Fruit fly (Drosophila melanogaster) whole organism, embryonic: ENCODE data around the gene CG32488.

Experiments
- CG10565 ChIP-seq: fragments of 200-800 bp; sonication (Bioruptor generic); optimal IDR thresholded peaks from 3 replicates; lab custom pipeline; 2016; ENCODE audit warnings: missing biosample characterization, mild to moderate bottlenecking, missing genetic modification characterization
- CG10654 ChIP-seq: fragments of 200-800 bp; sonication (Bioruptor generic); optimal IDR thresholded peaks from 2 replicates; lab custom pipeline; 2016; ENCODE audit warnings: missing biosample characterization, missing genetic modification characterization
- CG12236 ChIP-seq: fragments of 200-800 bp; sonication (Bioruptor generic); optimal IDR thresholded peaks from 2 replicates; lab custom pipeline; 2016; ENCODE audit warnings: missing biosample characterization, missing genetic modification characterization
- CG12391 ChIP-seq: fragments of 200-800 bp; sonication (Bioruptor generic); optimal IDR thresholded peaks from 3 replicates; lab custom pipeline; 2018; ENCODE audit warnings: missing biosample characterization, mild to moderate bottlenecking, missing genetic modification characterization, moderate library complexity
- CG16863 ChIP-seq: fragments of 200-800 bp; sonication (Bioruptor generic); optimal IDR thresholded peaks from 3 replicates; lab custom pipeline; 2016; ENCODE audit warnings: missing biosample characterization, missing genetic modification characterization
- CG17186 ChIP-seq: fragments of 200-800 bp; sonication (Bioruptor generic); optimal IDR thresholded peaks from 3 replicates; lab custom pipeline; 2017; ENCODE audit warnings: missing biosample characterization, missing genetic modification reagents, missing genetic modification characterization
- CG17829 ChIP-seq: fragments of 200-800 bp; optimal IDR thresholded peaks from 2 replicates; lab custom pipeline; 2019; ENCODE audit warnings: missing biosample characterization, mild to moderate bottlenecking, missing genetic modification characterization, moderate library complexity
- CG18599 ChIP-seq: fragments of 200-800 bp; sonication (Bioruptor generic); optimal IDR thresholded peaks from 3 replicates; lab custom pipeline; 2017; ENCODE audit warnings: missing biosample characterization, missing genetic modification characterization, mild to moderate bottlenecking, moderate library complexity, missing genetic modification reagents
- CG2678 ChIP-seq: fragments of 200-800 bp; sonication (Bioruptor generic); optimal IDR thresholded peaks from 3 replicates; lab custom pipeline; 2019; ENCODE audit warnings: missing biosample characterization, mild to moderate bottlenecking, missing genetic modification characterization, moderate library complexity
- CG3065 ChIP-seq: fragments of 200-800 bp; sonication (Bioruptor generic); optimal IDR thresholded peaks from 2 replicates; lab custom pipeline; 2016; ENCODE audit warnings: missing biosample characterization, missing genetic modification characterization
- CG31388 ChIP-seq: fragments of 200-800 bp; sonication (Bioruptor generic); optimal IDR thresholded peaks from 2 replicates; lab custom pipeline; 2016; ENCODE audit warnings: missing biosample characterization, missing genetic modification characterization
- CG31441 ChIP-seq: fragments of 200-800 bp; sonication (Bioruptor generic); IDR thresholded peaks from 2 replicates; pipeline ENCODE4 v1.3.6; 2022; ENCODE audit warnings: missing biosample characterization, missing genetic modification characterization
- CG34422 ChIP-seq: fragments of 200-800 bp; sonication (Bioruptor generic); IDR thresholded peaks from 3 replicates; pipeline ENCODE4 v1.3.6; 2022; ENCODE audit warnings: missing biosample characterization, missing genetic modification characterization
- CG4328 ChIP-seq: fragments of 200-800 bp; sonication (Bioruptor generic); optimal IDR thresholded peaks from 3 replicates; lab custom pipeline; 2017; ENCODE audit warnings: missing biosample characterization, missing genetic modification reagents, missing genetic modification characterization
- CG6689 ChIP-seq: fragments of 200-800 bp; sonication (Bioruptor generic); IDR thresholded peaks from 2 replicates; pipeline ENCODE4 v1.3.6; 2022; ENCODE audit warnings: missing biosample characterization, missing genetic modification characterization
- CG6791 ChIP-seq: fragments of 200-800 bp; sonication (Bioruptor generic); IDR thresholded peaks from 3 replicates; pipeline ENCODE4 v1.3.6; 2022; ENCODE audit warnings: missing biosample characterization, missing genetic modification characterization; ENCODE audit not compliant: partially characterized antibody
- CG7271 ChIP-seq: fragments of 200-800 bp; sonication (Bioruptor generic); optimal IDR thresholded peaks from 2 replicates; lab custom pipeline; 2018; ENCODE audit warnings: missing biosample characterization, mild to moderate bottlenecking, missing genetic modification characterization, moderate library complexity
- CG8281 ChIP-seq: fragments of 200-800 bp; sonication (Bioruptor generic); optimal IDR thresholded peaks from 2 replicates; lab custom pipeline; 2018; ENCODE audit warnings: missing biosample characterization, mild to moderate bottlenecking, missing genetic modification characterization, moderate library complexity
- Dbx ChIP-seq: fragments of 200-800 bp; sonication (Bioruptor generic); IDR thresholded peaks from 3 replicates; pipeline ENCODE4 v1.3.6; 2022; ENCODE audit warnings: missing biosample characterization, missing genetic modification characterization
- Dfd ChIP-seq, 2 experiments: fragments of >200 bp; optimal IDR thresholded peaks; 2 replicates each; lab custom pipeline; 2017; ENCODE audit warnings: missing biosample characterization in 2 of 2, missing genetic modification characterization in 2 of 2
- E2f2 ChIP-seq: fragments of 200-800 bp; sonication (Bioruptor generic); IDR thresholded peaks from 2 replicates; pipeline ENCODE4 v1.3.6; 2022; ENCODE audit warnings: missing biosample characterization, missing genetic modification characterization
- HmgZ ChIP-seq: fragments of 200-800 bp; sonication (Bioruptor generic); optimal IDR thresholded peaks from 2 replicates; lab custom pipeline; 2018; ENCODE audit warnings: missing biosample characterization, mild to moderate bottlenecking, missing genetic modification characterization
- Hsf ChIP-seq: fragments of 200-800 bp; sonication (Bioruptor generic); optimal IDR thresholded peaks from 3 replicates; lab custom pipeline; 2016; ENCODE audit warnings: missing biosample characterization, missing genetic modification characterization
- MTF-1 ChIP-seq: fragments of 200-800 bp; sonication (Bioruptor generic); optimal IDR thresholded peaks from 2 replicates; lab custom pipeline; 2018; ENCODE audit warnings: missing biosample characterization, mild to moderate bottlenecking, missing genetic modification characterization, borderline replicate concordance
- Mrtf ChIP-seq: fragments of 200-800 bp; sonication (Bioruptor generic); IDR thresholded peaks from 3 replicates; pipeline ENCODE4 v1.3.6; 2022; ENCODE audit warnings: missing biosample characterization, missing genetic modification characterization
- Neu2 ChIP-seq: fragments of 200-800 bp; sonication (Bioruptor generic); optimal IDR thresholded peaks from 3 replicates; lab custom pipeline; 2016; ENCODE audit warnings: missing biosample characterization, missing genetic modification characterization, borderline replicate concordance
- Poxn ChIP-seq: fragments of 200-800 bp; sonication (Bioruptor generic); IDR thresholded peaks from 2 replicates; pipeline ENCODE4 v1.3.6; 2022; ENCODE audit warnings: missing biosample characterization, missing genetic modification characterization
- Rx ChIP-seq: fragments of 200-800 bp; sonication (Bioruptor generic); IDR thresholded peaks from 2 replicates; pipeline ENCODE4 v1.3.6; 2022; ENCODE audit warnings: missing biosample characterization, missing genetic modification characterization
- Side ChIP-seq: fragments of 200-800 bp; sonication (Bioruptor generic); optimal IDR thresholded peaks from 2 replicates; lab custom pipeline; 2016; ENCODE audit warnings: missing biosample characterization, missing genetic modification characterization
- Tbp ChIP-seq: fragments of >200 bp; optimal IDR thresholded peaks from 2 replicates; lab custom pipeline; 2018; ENCODE audit warnings: missing biosample characterization, missing genetic modification characterization
- bigmax ChIP-seq: fragments of 200-800 bp; sonication (Bioruptor generic); optimal IDR thresholded peaks from 2 replicates; lab custom pipeline; 2018; ENCODE audit warnings: missing biosample characterization, mild to moderate bottlenecking, missing genetic modification characterization
- chinmo ChIP-seq: fragments of 200-800 bp; sonication (Bioruptor generic); IDR thresholded peaks from 4 replicates; pipeline ENCODE4 v1.3.6; 2022; ENCODE audit warnings: missing biosample characterization, missing genetic modification characterization; ENCODE audit not compliant: partially characterized antibody
- chm ChIP-seq: fragments of 200-800 bp; sonication (Bioruptor generic); IDR thresholded peaks from 2 replicates; pipeline ENCODE4 v1.3.6; 2022; ENCODE audit warnings: missing biosample characterization, missing genetic modification characterization
- crol ChIP-seq: fragments of 200-800 bp; sonication (Bioruptor generic); IDR thresholded peaks from 2 replicates; pipeline ENCODE4 v1.3.6; 2022; ENCODE audit warnings: missing biosample characterization, missing genetic modification characterization
- dimm ChIP-seq: fragments of 200-800 bp; sonication (Bioruptor generic); IDR thresholded peaks from 2 replicates; pipeline ENCODE4 v1.3.6; 2022; ENCODE audit warnings: missing biosample characterization, missing genetic modification characterization
- dpn ChIP-seq, 2 experiments: fragments of 200-800 bp; sonication (Bioruptor generic); optimal IDR thresholded peaks; 3 replicates each; lab custom pipeline; 2016; ENCODE audit warnings: missing biosample characterization in 2 of 2, missing genetic modification characterization in 2 of 2
- exex ChIP-seq: fragments of 200-800 bp; sonication (Bioruptor generic); optimal IDR thresholded peaks from 4 replicates; lab custom pipeline; 2018; ENCODE audit warnings: missing biosample characterization, mild to moderate bottlenecking, missing genetic modification characterization, moderate library complexity
- gcm2 ChIP-seq: fragments of 200-800 bp; sonication (Bioruptor generic); optimal IDR thresholded peaks from 2 replicates; lab custom pipeline; 2016; ENCODE audit warnings: missing biosample characterization, missing genetic modification characterization
- ind ChIP-seq: fragments of 200-800 bp; sonication (Bioruptor generic); optimal IDR thresholded peaks from 3 replicates; lab custom pipeline; 2016; ENCODE audit warnings: missing biosample characterization, missing genetic modification characterization
- lov ChIP-seq, 2 experiments: fragments of 200-800 bp in 1 of 2; fragments of >200 bp in 1 of 2; sonication (Bioruptor generic) in 1 of 2; IDR thresholded peaks in 1 of 2; optimal IDR thresholded peaks in 1 of 2; 2 replicates in 1 of 2; 3 replicates in 1 of 2; pipeline versions ENCODE4 v1.3.6 to Lab custom; 2017 to 2022; ENCODE audit warnings: missing biosample characterization in 1 of 2, missing genetic modification characterization in 1 of 2
- mam ChIP-seq: fragments of 200-800 bp; sonication (Bioruptor generic); optimal IDR thresholded peaks from 3 replicates; lab custom pipeline; 2016; ENCODE audit warnings: missing biosample characterization, missing genetic modification characterization
- nau ChIP-seq: fragments of 200-800 bp; sonication (Bioruptor generic); optimal IDR thresholded peaks from 3 replicates; lab custom pipeline; 2017; ENCODE audit warnings: missing biosample characterization, mild to moderate bottlenecking, missing genetic modification characterization, missing genetic modification reagents
- nerfin-2 ChIP-seq: fragments of 200-800 bp; sonication (Bioruptor generic); IDR thresholded peaks from 2 replicates; pipeline ENCODE4 v1.3.6; 2022; ENCODE audit warnings: missing biosample characterization, missing genetic modification characterization; ENCODE audit not compliant: partially characterized antibody
- pb ChIP-seq: fragments of 200-800 bp; sonication (Bioruptor generic); optimal IDR thresholded peaks from 3 replicates; lab custom pipeline; 2016; ENCODE audit warnings: missing biosample characterization, missing genetic modification characterization
- salm ChIP-seq: fragments of 200-800 bp; sonication (Bioruptor generic); optimal IDR thresholded peaks from 2 replicates; lab custom pipeline; 2018; ENCODE audit warnings: missing biosample characterization, mild to moderate bottlenecking, missing genetic modification characterization
- sisA ChIP-seq: fragments of 200-800 bp; sonication (Bioruptor generic); IDR thresholded peaks from 2 replicates; pipeline ENCODE4 v1.3.6; 2022; ENCODE audit warnings: missing biosample characterization, missing genetic modification characterization
- trem ChIP-seq: fragments of 200-800 bp; optimal IDR thresholded peaks from 3 replicates; lab custom pipeline; 2019; ENCODE audit warnings: missing biosample characterization, mild to moderate bottlenecking, missing genetic modification characterization, moderate library complexity
- unpg ChIP-seq: fragments of 200-800 bp; sonication (Bioruptor generic); optimal IDR thresholded peaks from 3 replicates; lab custom pipeline; 2018; ENCODE audit warnings: missing biosample characterization, mild to moderate bottlenecking, missing genetic modification characterization, moderate library complexity

CG32488 gene

dm6 chr3L:3042150-3043049, 26.5 kb upstream of the CG32488 start, which contains the start of gene Prx4 (continued):
- TF ChIP-seq gcm2 (GFP tag; lab: Kevin White, UChicago): no peak
- no peak for TF ChIP-seq lov (optimal IDR thresholded peaks at IDR 0.05; lab: Kevin White, UChicago)
- no peak for TF ChIP-seq lov (GFP tag; IDR thresholded peaks at IDR 0.05; lab: Robert Waterston, UW)
- TF ChIP-seq MTF-1 (GFP tag; lab: Kevin White, UChicago): peak; percentile 43
- peak; percentile 66 for TF ChIP-seq CG12391
- no peak for TF ChIP-seq nerfin-2 (GFP tag; lab: Robert Waterston, UW)
- no peak for TF ChIP-seq Dfd (GFP tag; optimal IDR thresholded peaks at IDR 0.05; lab: Kevin White, UChicago)
- no peak for TF ChIP-seq pb (GFP tag; lab: Kevin White, UChicago)
- TF ChIP-seq crol (GFP tag; lab: Robert Waterston, UW): no peak
- peak; percentile 47 for TF ChIP-seq CG8281 (tag; lab: Kevin White, UChicago)
- no peak for TF ChIP-seq CG17186 (GFP tag; lab: Kevin White, UChicago)
- TF ChIP-seq CG16863: no peak
- TF ChIP-seq CG17829 (tag; lab: Kevin White, UChicago): peak; percentile 60
- no peak for TF ChIP-seq bigmax (GFP tag; lab: Kevin White, UChicago)
- peak; percentile 39 for TF ChIP-seq CG10654 (GFP tag; lab: Kevin White, UChicago)
- peak; percentile 69 for TF ChIP-seq chm
- no peak for TF ChIP-seq Tbp (GFP tag; lab: Kevin White, UChicago)
- peak; percentile 44 for TF ChIP-seq Hsf (GFP tag; lab: Kevin White, UChicago)
- TF ChIP-seq CG6689: peak; percentile 82
- peak; percentile 74 for TF ChIP-seq CG34422 (GFP tag; lab: Robert Waterston, UW)
- TF ChIP-seq sisA (GFP tag; lab: Robert Waterston, UW): peak; percentile 86
- peak; percentile 76 for TF ChIP-seq CG31441
- peak; percentile 75 for TF ChIP-seq Mrtf (GFP tag; lab: Robert Waterston, UW)
- no peak for TF ChIP-seq CG10565 (GFP tag; lab: Kevin White, UChicago)
- peak; percentile 15 to 60 for TF ChIP-seq dpn (GFP tag; optimal IDR thresholded peaks at IDR 0.05; lab: Kevin White, UChicago)
- peak; percentile 60 for TF ChIP-seq E2f2
- peak; percentile 49; the same call in 1 of the 2 replicates for TF ChIP-seq dimm
- TF ChIP-seq salm: peak; percentile 42
- peak; percentile 23 for TF ChIP-seq trem (tag; lab: Kevin White, UChicago)
- TF ChIP-seq CG18599: peak; percentile 81
- TF ChIP-seq CG2678: peak; percentile 82
- TF ChIP-seq mam (GFP tag; lab: Kevin White, UChicago): peak; percentile 61
- TF ChIP-seq CG3065 (GFP tag; lab: Kevin White, UChicago): no peak
- TF ChIP-seq CG7271: no peak
- TF ChIP-seq CG6791 (GFP tag; lab: Robert Waterston, UW): no peak
- peak; percentile 19; the same call in 1 of the 2 replicates for TF ChIP-seq Poxn (GFP tag; lab: Robert Waterston, UW)
- TF ChIP-seq Side (GFP tag; lab: Kevin White, UChicago): no peak
- TF ChIP-seq chinmo (GFP tag; lab: Robert Waterston, UW): no peak
- peak; percentile 65 for TF ChIP-seq nau (GFP tag; lab: Kevin White, UChicago)
- TF ChIP-seq Neu2: no peak
- TF ChIP-seq CG4328 (GFP tag; lab: Kevin White, UChicago): no peak
- no peak for TF ChIP-seq CG31388
- TF ChIP-seq ind (GFP tag; lab: Kevin White, UChicago): peak; percentile 59
- TF ChIP-seq Rx (GFP tag; lab: Robert Waterston, UW): no peak
- peak; percentile 70; the same call in 2 of the 3 replicates for TF ChIP-seq Dbx
- peak; percentile 84 for TF ChIP-seq unpg (GFP tag; lab: Kevin White, UChicago)
- no peak for TF ChIP-seq CG12236 (GFP tag; lab: Kevin White, UChicago)
- peak; percentile 16 for TF ChIP-seq HmgZ (tag; lab: Kevin White, UChicago)
- TF ChIP-seq exex (tag; lab: Kevin White, UChicago): peak; percentile 48
